Fruit fly (Drosophila melanogaster) whole organism, wandering third instar larva: ENCODE measurements around the gene mora.

ENCODE experiments used
- Abd-B ChIP-seq: fragments of >200 bp; optimal IDR thresholded peaks from 2 replicates; lab custom pipeline; 2017; ENCODE audit warnings: missing biosample characterization, missing genetic modification characterization
- CG32264 ChIP-seq: fragments of 200-800 bp; sonication (Bioruptor generic); optimal IDR thresholded peaks from 2 replicates; lab custom pipeline; 2016; ENCODE audit warnings: missing biosample characterization, missing genetic modification characterization
- CG9705 ChIP-seq: fragments of 200-800 bp; sonication (Bioruptor generic); optimal IDR thresholded peaks from 2 replicates; lab custom pipeline; 2018; ENCODE audit warnings: missing biosample characterization, mild to moderate bottlenecking, missing genetic modification characterization
- CrebA ChIP-seq: fragments of 200-800 bp; sonication (Bioruptor generic); optimal IDR thresholded peaks from 2 replicates; lab custom pipeline; 2016; ENCODE audit warnings: missing biosample characterization, mild to moderate bottlenecking, missing genetic modification characterization, borderline replicate concordance
- Dfd ChIP-seq: fragments of >200 bp; optimal IDR thresholded peaks from 2 replicates; lab custom pipeline; 2017; ENCODE audit warnings: missing biosample characterization, missing genetic modification characterization
- Dif ChIP-seq: fragments of 200-275, 200-300 bp; sonication (Bioruptor generic); optimal IDR thresholded peaks from 2 replicates; lab custom pipeline; 2018; ENCODE audit warnings: missing biosample characterization, missing genetic modification characterization; ENCODE audit not compliant: partially characterized antibody
- GATAd ChIP-seq: sonication (Bioruptor generic); optimal IDR thresholded peaks from 2 replicates; lab custom pipeline; 2016; ENCODE audit warnings: missing biosample characterization, missing genetic modification characterization
- HLH106 ChIP-seq: fragments of 200-800 bp; optimal IDR thresholded peaks from 3 replicates; lab custom pipeline; 2019; ENCODE audit warnings: missing biosample characterization, mild to moderate bottlenecking, missing genetic modification characterization, moderate library complexity
- Hnf4 ChIP-seq: fragments of 200-800 bp; sonication (Bioruptor generic); optimal IDR thresholded peaks from 2 replicates; lab custom pipeline; 2016; ENCODE audit warnings: missing biosample characterization, mild to moderate bottlenecking, missing genetic modification characterization
- Hr78 ChIP-seq: fragments of >200 bp; optimal IDR thresholded peaks from 2 replicates; lab custom pipeline; 2017; ENCODE audit warnings: missing biosample characterization, missing genetic modification characterization
- Hr83 ChIP-seq: fragments of 200-300 bp; sonication (Bioruptor generic); optimal IDR thresholded peaks from 2 replicates; lab custom pipeline; 2016; ENCODE audit warnings: missing biosample characterization, mild to moderate bottlenecking, missing genetic modification characterization, moderate library complexity; ENCODE audit not compliant: poor library complexity, severe bottlenecking
- Jra ChIP-seq: sonication (Bioruptor generic); optimal IDR thresholded peaks from 2 replicates; lab custom pipeline; 2016; ENCODE audit warnings: missing biosample characterization, missing genetic modification characterization
- Mio ChIP-seq: sonication (Bioruptor generic); optimal IDR thresholded peaks from 2 replicates; lab custom pipeline; 2016; ENCODE audit warnings: missing biosample characterization, missing genetic modification characterization
- Myc ChIP-seq: fragments of >200 bp; optimal IDR thresholded peaks from 2 replicates; lab custom pipeline; 2017
- N ChIP-seq: fragments of >200 bp; optimal IDR thresholded peaks from 2 replicates; lab custom pipeline; 2018; ENCODE audit warnings: missing biosample characterization, missing external identifiers, missing genetic modification characterization
- OdsH ChIP-seq: fragments of 200-800 bp; sonication (Bioruptor generic); optimal IDR thresholded peaks from 2 replicates; lab custom pipeline; 2016; ENCODE audit warnings: missing biosample characterization, mild to moderate bottlenecking, missing genetic modification characterization
- Rel ChIP-seq, 2 experiments: fragments of 200-800 bp; sonication (Bioruptor generic) in 1 of 2; optimal IDR thresholded peaks; 2 replicates in 1 of 2; 3 replicates in 1 of 2; lab custom pipeline; 2016 to 2019; ENCODE audit warnings: mild to moderate bottlenecking in 2 of 2, missing biosample characterization in 2 of 2, missing genetic modification characterization in 2 of 2, moderate library complexity in 1 of 2
- Sp1 ChIP-seq: fragments of 200-800 bp; sonication (Bioruptor generic); optimal IDR thresholded peaks from 3 replicates; lab custom pipeline; 2019; ENCODE audit warnings: missing biosample characterization, mild to moderate bottlenecking, missing genetic modification characterization, moderate library complexity
- Vsx2 ChIP-seq: fragments of 200-300, 225-300 bp; sonication (Bioruptor generic); optimal IDR thresholded peaks from 2 replicates; lab custom pipeline; 2018; ENCODE audit warnings: missing biosample characterization, missing genetic modification characterization; ENCODE audit not compliant: partially characterized antibody
- br ChIP-seq: fragments of 200-800 bp; sonication (Bioruptor generic); optimal IDR thresholded peaks from 2 replicates; lab custom pipeline; 2016; ENCODE audit warnings: missing biosample characterization, missing genetic modification characterization
- brk ChIP-seq: fragments of 200-800 bp; sonication (Bioruptor generic); optimal IDR thresholded peaks from 2 replicates; lab custom pipeline; 2016; ENCODE audit warnings: missing biosample characterization, mild to moderate bottlenecking, missing genetic modification characterization
- dl ChIP-seq, 2 experiments: fragments of 175-275, 200-275 bp in 1 of 2; fragments of 200-275 bp in 1 of 2; sonication (Bioruptor generic); optimal IDR thresholded peaks; lab custom pipeline; 2018; ENCODE audit warnings: mild to moderate bottlenecking in 2 of 2, missing biosample characterization in 2 of 2, missing genetic modification characterization in 2 of 2, moderate library complexity in 2 of 2; ENCODE audit not compliant: partially characterized antibody in 2 of 2, insufficient read depth in 1 of 2
- dmrt93B ChIP-seq: fragments of 200-800 bp; sonication (Bioruptor generic); optimal IDR thresholded peaks from 2 replicates; lab custom pipeline; 2018; ENCODE audit warnings: missing biosample characterization, mild to moderate bottlenecking, missing genetic modification characterization
- dsf ChIP-seq: sonication (Bioruptor generic); optimal IDR thresholded peaks from 2 replicates; lab custom pipeline; 2016; ENCODE audit warnings: missing biosample characterization, missing genetic modification characterization, borderline replicate concordance
- ey ChIP-seq: fragments of 200-800 bp; sonication (Bioruptor generic); optimal IDR thresholded peaks from 2 replicates; lab custom pipeline; 2016; ENCODE audit warnings: missing biosample characterization, missing genetic modification characterization
- foxo ChIP-seq, 2 experiments: fragments of 200-800 bp; sonication (Bioruptor generic); optimal IDR thresholded peaks; 2 replicates in 1 of 2; 3 replicates in 1 of 2; lab custom pipeline; 2016 to 2017; ENCODE audit warnings: missing biosample characterization in 2 of 2, missing genetic modification characterization in 2 of 2
- fru ChIP-seq: fragments of 200-800 bp; sonication (Bioruptor generic); optimal IDR thresholded peaks from 3 replicates; lab custom pipeline; 2016; ENCODE audit warnings: missing biosample characterization, mild to moderate bottlenecking, missing genetic modification characterization
- h ChIP-seq: fragments of 200-800 bp; sonication (Bioruptor generic); optimal IDR thresholded peaks from 3 replicates; lab custom pipeline; 2016; ENCODE audit warnings: missing biosample characterization, mild to moderate bottlenecking, missing genetic modification characterization
- jim ChIP-seq: fragments of 175-275, 200-325 bp; sonication (Bioruptor generic); optimal IDR thresholded peaks from 2 replicates; lab custom pipeline; 2016; ENCODE audit warnings: missing biosample characterization, mild to moderate bottlenecking, missing genetic modification characterization
- lola ChIP-seq: fragments of >200 bp; optimal IDR thresholded peaks from 2 replicates; lab custom pipeline; 2017; ENCODE audit warnings: missing biosample characterization, missing genetic modification characterization
- pan ChIP-seq: fragments of >200 bp; optimal IDR thresholded peaks from 2 replicates; lab custom pipeline; 2017
- psq ChIP-seq: fragments of 200-800 bp; sonication (Bioruptor generic); optimal IDR thresholded peaks from 3 replicates; lab custom pipeline; 2017; ENCODE audit warnings: missing biosample characterization, mild to moderate bottlenecking, missing genetic modification characterization, moderate library complexity
- rgr ChIP-seq: fragments of 200-800 bp; sonication (Bioruptor generic); optimal IDR thresholded peaks from 3 replicates; lab custom pipeline; 2016; ENCODE audit warnings: missing biosample characterization, mild to moderate bottlenecking, missing genetic modification characterization
- sage ChIP-seq: fragments of 200-800 bp; sonication (Bioruptor generic); optimal IDR thresholded peaks from 2 replicates; lab custom pipeline; 2016; ENCODE audit warnings: missing biosample characterization, mild to moderate bottlenecking, missing genetic modification characterization
- sv ChIP-seq: fragments of 200-800 bp; sonication (Bioruptor generic); optimal IDR thresholded peaks from 3 replicates; lab custom pipeline; 2016; ENCODE audit warnings: missing biosample characterization, missing genetic modification characterization
- tai ChIP-seq: sonication (Bioruptor generic); optimal IDR thresholded peaks from 2 replicates; lab custom pipeline; 2016; ENCODE audit warnings: missing biosample characterization, missing genetic modification characterization
- usp ChIP-seq: fragments of >200 bp; optimal IDR thresholded peaks from 2 replicates; lab custom pipeline; 2017; ENCODE audit warnings: missing biosample characterization, missing genetic modification characterization
- woc ChIP-seq: sonication (Bioruptor generic); optimal IDR thresholded peaks from 2 replicates; lab custom pipeline; 2016; ENCODE audit warnings: missing biosample characterization, mild to moderate bottlenecking, missing genetic modification characterization

mora gene

dm6 chr3R:24204022-24204421, 17.9 kb downstream of the mora start:
- TF ChIP-seq HLH106 (no peak), brk (GFP tag; lab: Kevin White, UChicago) (no peak), br (GFP tag; lab: Kevin White, UChicago) (no peak), CG9705 (GFP tag; lab: Kevin White, UChicago) (no peak), GATAd (GFP tag; lab: Kevin White, UChicago) (no peak), pan (lab: Kevin White, UChicago) (no peak), Myc (no peak), Dfd (GFP tag; lab: Kevin White, UChicago) (no peak), sv (no peak), Mio (GFP tag; lab: Kevin White, UChicago) (no peak), N (GFP tag; lab: Kevin White, UChicago) (no peak), Hr83 (GFP tag; lab: Kevin White, UChicago) (no peak), h (GFP tag; lab: Kevin White, UChicago) (no peak), ey (GFP tag; lab: Kevin White, UChicago) (no peak), usp (GFP tag; lab: Kevin White, UChicago) (no peak), fru (no peak), jim (GFP tag; lab: Kevin White, UChicago) (no peak), Sp1 (GFP tag; lab: Kevin White, UChicago) (no peak)

DNA sequence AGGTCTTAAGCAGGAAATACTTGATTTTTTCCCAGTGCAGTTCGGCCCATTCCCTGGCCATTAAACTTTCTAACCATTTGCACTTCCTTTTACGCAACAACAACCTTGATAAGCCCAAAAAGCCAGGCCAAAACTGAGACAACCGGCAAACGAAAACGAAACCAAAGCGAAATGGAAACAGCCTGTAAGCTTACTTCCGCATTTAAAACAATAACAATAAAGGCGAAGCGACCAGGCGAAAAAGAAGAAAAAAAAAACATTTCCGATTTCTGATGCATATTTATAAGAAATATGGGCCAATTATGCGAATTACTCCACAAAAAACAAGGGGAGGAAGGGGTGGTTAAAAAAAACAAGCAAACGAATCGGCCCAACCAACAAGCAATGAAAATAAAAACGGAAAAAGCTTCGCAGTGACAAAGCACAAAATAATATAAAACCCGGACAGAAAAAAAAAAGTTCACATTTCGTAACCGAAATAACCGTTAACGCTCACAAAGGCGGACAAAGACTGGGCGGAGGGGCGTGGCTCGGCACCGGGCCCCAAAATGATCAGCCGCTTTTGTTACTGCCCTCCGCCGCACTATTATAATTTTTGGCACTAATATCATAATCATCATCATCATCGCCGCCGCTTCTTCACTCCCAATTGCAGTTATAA, 19.2 kb downstream of the mora start:
- no peak for TF ChIP-seq Abd-B (GFP tag; lab: Kevin White, UChicago)
- TF ChIP-seq Myc: no peak
- no peak for TF ChIP-seq dsf (GFP tag; lab: Kevin White, UChicago)
- no peak for TF ChIP-seq rgr (GFP tag; lab: Kevin White, UChicago)
- TF ChIP-seq Jra: no peak
- TF ChIP-seq Sp1 (GFP tag; lab: Kevin White, UChicago): no peak
- no peak for TF ChIP-seq tai
- no peak for TF ChIP-seq psq (GFP tag; lab: Kevin White, UChicago)
- TF ChIP-seq Mio (GFP tag; lab: Kevin White, UChicago): no peak
- no peak for TF ChIP-seq foxo (GFP tag; optimal IDR thresholded peaks at IDR 0.05; lab: Kevin White, UChicago)
- TF ChIP-seq ey (GFP tag; lab: Kevin White, UChicago): no peak
- no peak for TF ChIP-seq brk (GFP tag; lab: Kevin White, UChicago)
- no peak for TF ChIP-seq CrebA (GFP tag; lab: Kevin White, UChicago)
- TF ChIP-seq Dif (GFP tag; lab: Kevin White, UChicago): no peak
- TF ChIP-seq Vsx2 (GFP tag; lab: Kevin White, UChicago): no peak
- TF ChIP-seq woc (GFP tag; lab: Kevin White, UChicago): no peak
- TF ChIP-seq OdsH: no peak
- no peak for TF ChIP-seq Dfd (GFP tag; lab: Kevin White, UChicago)
- no peak for TF ChIP-seq Hr78 (GFP tag; lab: Kevin White, UChicago)
- TF ChIP-seq, all 38 proteins: peak for 0

DNA sequence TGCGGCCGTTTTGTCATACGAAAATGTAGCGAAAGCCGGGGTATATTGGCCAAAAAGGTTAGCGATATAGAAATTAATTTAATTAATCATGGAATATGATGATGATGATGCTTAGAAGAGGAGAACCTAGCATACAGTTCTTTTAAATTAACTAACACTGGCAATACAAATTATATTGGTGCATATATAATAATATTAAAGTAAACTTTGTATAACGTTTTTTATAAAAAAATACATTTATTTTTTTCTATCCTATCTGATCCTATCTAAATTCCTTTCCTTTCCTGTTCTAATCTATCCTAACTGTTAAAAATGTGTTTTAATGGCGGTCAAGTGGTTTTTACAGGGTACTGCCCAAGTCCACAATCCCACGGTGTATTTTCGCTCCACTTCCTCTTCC, 19.8 kb downstream of the mora start:
- TF ChIP-seq Hnf4: no peak
- TF ChIP-seq pan (lab: Kevin White, UChicago): peak; percentile 54
- peak; percentile 19 for TF ChIP-seq rgr (GFP tag; lab: Kevin White, UChicago)
- no peak for TF ChIP-seq Mio (GFP tag; lab: Kevin White, UChicago)
- TF ChIP-seq sv: no peak
- peak; percentile 50 for TF ChIP-seq dmrt93B (GFP tag; lab: Kevin White, UChicago)
- no peak for TF ChIP-seq Dif (GFP tag; lab: Kevin White, UChicago)
- no peak for TF ChIP-seq Abd-B (GFP tag; lab: Kevin White, UChicago)
- TF ChIP-seq usp (GFP tag; lab: Kevin White, UChicago): no peak
- TF ChIP-seq psq (GFP tag; lab: Kevin White, UChicago): peak; percentile 41
- TF ChIP-seq OdsH: peak; percentile 23
- no peak for TF ChIP-seq Hr78 (GFP tag; lab: Kevin White, UChicago)
- no peak for TF ChIP-seq tai
- no peak for TF ChIP-seq Jra
- TF ChIP-seq Hr83 (GFP tag; lab: Kevin White, UChicago): no peak
- no peak for TF ChIP-seq h (GFP tag; lab: Kevin White, UChicago)
- no peak for TF ChIP-seq dl (GFP tag; optimal IDR thresholded peaks at IDR 0.05; lab: Kevin White, UChicago; ENCODE audit: insufficient read depth in 1 of 2, partially characterized antibody in 2 of 2)
- TF ChIP-seq foxo (GFP tag; optimal IDR thresholded peaks at IDR 0.05; lab: Kevin White, UChicago): peak in 1 of 2 experiments; percentile 53
- no peak for TF ChIP-seq brk (GFP tag; lab: Kevin White, UChicago)
- TF ChIP-seq fru: no peak
- TF ChIP-seq CrebA (GFP tag; lab: Kevin White, UChicago): no peak
- TF ChIP-seq Vsx2 (GFP tag; lab: Kevin White, UChicago): no peak
- TF ChIP-seq Rel (GFP tag; optimal IDR thresholded peaks at IDR 0.05; lab: Kevin White, UChicago): no peak
- TF ChIP-seq Rel (tag; optimal IDR thresholded peaks at IDR 0.05; lab: Kevin White, UChicago): no peak
- no peak for TF ChIP-seq lola (GFP tag; lab: Kevin White, UChicago)
- no peak for TF ChIP-seq ey (GFP tag; lab: Kevin White, UChicago)
- no peak for TF ChIP-seq Myc
- no peak for TF ChIP-seq br (GFP tag; lab: Kevin White, UChicago)
- TF ChIP-seq N (GFP tag; lab: Kevin White, UChicago): no peak
- peak; percentile 43 for TF ChIP-seq Sp1 (GFP tag; lab: Kevin White, UChicago)
- TF ChIP-seq HLH106: peak; percentile 27
- no peak for TF ChIP-seq woc (GFP tag; lab: Kevin White, UChicago)
- TF ChIP-seq Dfd (GFP tag; lab: Kevin White, UChicago): no peak
- no peak for TF ChIP-seq sage (GFP tag; lab: Kevin White, UChicago)
- no peak for TF ChIP-seq GATAd (GFP tag; lab: Kevin White, UChicago)
- no peak for TF ChIP-seq CG32264 (GFP tag; lab: Kevin White, UChicago)
- no peak for TF ChIP-seq CG9705 (GFP tag; lab: Kevin White, UChicago)
- no peak for TF ChIP-seq jim (GFP tag; lab: Kevin White, UChicago)
- no peak for TF ChIP-seq dsf (GFP tag; lab: Kevin White, UChicago)
